Fruit fly (Drosophila melanogaster): ENCODE data around the gene ogre.

- TF ChIP-seq Hr78 (GFP tag; optimal IDR thresholded peaks at IDR 0.05) (no peak), usp (GFP tag; optimal IDR thresholded peaks at IDR 0.05) (no peak), lola (GFP tag; optimal IDR thresholded peaks at IDR 0.05) (no peak), fru (GFP tag; optimal IDR thresholded peaks at IDR 0.05) (no peak), psq (GFP tag; optimal IDR thresholded peaks at IDR 0.05) (no peak), CrebA (GFP tag; optimal IDR thresholded peaks at IDR 0.05; ENCODE audit: borderline replicate concordance) (no peak), HLH106 (tag; optimal IDR thresholded peaks at IDR 0.05) (no peak)
Observed at dm6 chrX:6996965-6997652, 6.0 kb upstream of the ogre start.
